Fruit fly (Drosophila melanogaster): ENCODE measurements around the gene GstZ1.

dm6 chr3R:9492100-9492499, 35.8 kb upstream of the GstZ1 start:
- TF ChIP-seq Sin3A (optimal IDR thresholded peaks at IDR 0.05) (no peak), psq (optimal IDR thresholded peaks at IDR 0.05) (no peak), Myc (optimal IDR thresholded peaks at IDR 0.05) (no peak), h (optimal IDR thresholded peaks at IDR 0.05) (no peak), ttk (optimal IDR thresholded peaks at IDR 0.05) (no peak)
